Worm (Caenorhabditis elegans) whole organism, L2 larva: ENCODE results near the gene Y57E12B.4.

Experiments
- ceh-82 ChIP-seq: fragments of 150-350 bp; optimal IDR thresholded peaks from 2 replicates; lab custom pipeline; 2014; ENCODE audit warnings: missing biosample characterization, missing genetic modification characterization
- dmd-4 ChIP-seq: sonication (generic microtip); optimal IDR thresholded peaks from 2 replicates; lab custom pipeline; 2017; ENCODE audit warnings: missing biosample characterization, missing genetic modification characterization
- mab-5 ChIP-seq: fragments of 150-350 bp; optimal IDR thresholded peaks from 2 replicates; lab custom pipeline; 2014; ENCODE audit warnings: missing biosample characterization, missing genetic modification characterization

ce11 chrV:6991771-6992170 is 44.4 kb upstream of the Y57E12B.4 start, which contains the start of gene nhr-162:
- TF ChIP-seq ceh-82 = no peak
- no peak for TF ChIP-seq dmd-4 (tag; lab: Kevin White, UChicago)
- TF ChIP-seq mab-5 (tag; lab: Kevin White, UChicago) = no peak
